Worm (Caenorhabditis elegans) whole organism, late embryonic: ENCODE measurements around the gene srn-1.

Experiments used
- C38D4.7 ChIP-seq: fragments of 200-800 bp; sonication (Bioruptor generic); optimal IDR thresholded peaks from 2 replicates; lab custom pipeline; 2018; ENCODE audit warnings: mild to moderate bottlenecking, missing genetic modification characterization, moderate library complexity, missing compliant biosample characterization
- T23F11.4 ChIP-seq: fragments of 200-800 bp; sonication (Bioruptor generic); optimal IDR thresholded peaks from 2 replicates; lab custom pipeline; 2018; ENCODE audit warnings: mild to moderate bottlenecking, missing genetic modification characterization, missing compliant biosample characterization
- Y22D7AL.16 ChIP-seq: sonication (generic microtip); optimal IDR thresholded peaks from 2 replicates; lab custom pipeline; 2016; ENCODE audit warnings: missing genetic modification characterization, missing compliant biosample characterization
- ahr-1 ChIP-seq: sonication (generic microtip); optimal IDR thresholded peaks from 2 replicates; lab custom pipeline; 2016; ENCODE audit warnings: missing genetic modification characterization, missing compliant biosample characterization
- ama-1 ChIP-seq: fragments of 150-350 bp; optimal IDR thresholded peaks from 2 replicates; lab custom pipeline; 2014
- ceh-14 ChIP-seq: sonication (generic microtip); optimal IDR thresholded peaks from 2 replicates; lab custom pipeline; 2016; ENCODE audit warnings: missing genotype, missing genetic modification characterization, missing compliant biosample characterization
- ceh-19 ChIP-seq: fragments of 200-800 bp; sonication (Bioruptor generic); optimal IDR thresholded peaks from 2 replicates; lab custom pipeline; 2018; ENCODE audit warnings: mild to moderate bottlenecking, missing genetic modification characterization, missing compliant biosample characterization
- ceh-2 ChIP-seq: sonication (generic microtip); optimal IDR thresholded peaks from 2 replicates; lab custom pipeline; 2016; ENCODE audit warnings: missing genotype, missing genetic modification characterization, missing compliant biosample characterization
- ceh-22 ChIP-seq: sonication (generic microtip); optimal IDR thresholded peaks from 2 replicates; lab custom pipeline; 2017; ENCODE audit warnings: missing biosample characterization, missing genetic modification characterization
- ceh-31 ChIP-seq: sonication (generic microtip); optimal IDR thresholded peaks from 2 replicates; lab custom pipeline; 2016; ENCODE audit warnings: missing genetic modification characterization, missing compliant biosample characterization
- ceh-34 ChIP-seq: sonication (generic microtip); optimal IDR thresholded peaks from 2 replicates; lab custom pipeline; 2016; ENCODE audit warnings: mild to moderate bottlenecking, missing genetic modification characterization, missing compliant biosample characterization
- ceh-45 ChIP-seq: fragments of 200-800 bp; sonication (Bioruptor generic); IDR thresholded peaks from 2 replicates; pipeline ENCODE4 v1.3.6; 2022; ENCODE audit warnings: missing genetic modification reagents, missing genetic modification characterization, missing compliant biosample characterization
- ceh-6 ChIP-seq: fragments of 200-800 bp; sonication (Bioruptor generic); optimal IDR thresholded peaks from 2 replicates; lab custom pipeline; 2018; ENCODE audit warnings: mild to moderate bottlenecking, missing genetic modification characterization, missing compliant biosample characterization
- ceh-9 ChIP-seq: sonication (generic microtip); optimal IDR thresholded peaks from 2 replicates; lab custom pipeline; 2016; ENCODE audit warnings: mild to moderate bottlenecking, missing genetic modification characterization, inconsistent platforms, missing compliant biosample characterization
- che-1 ChIP-seq: sonication (generic microtip); optimal IDR thresholded peaks from 2 replicates; lab custom pipeline; 2016; ENCODE audit warnings: mild to moderate bottlenecking, missing genetic modification characterization, missing compliant biosample characterization
- dve-1 ChIP-seq: sonication (generic microtip); optimal IDR thresholded peaks from 2 replicates; lab custom pipeline; 2017; ENCODE audit warnings: antibody characterized with exemption, mild to moderate bottlenecking, missing genetic modification characterization, missing compliant biosample characterization
- elt-2 ChIP-seq: sonication (generic microtip); optimal IDR thresholded peaks from 2 replicates; lab custom pipeline; 2016; ENCODE audit warnings: missing genetic modification reagents, missing genetic modification characterization, missing compliant biosample characterization
- elt-4 ChIP-seq: sonication (generic microtip); optimal IDR thresholded peaks from 2 replicates; lab custom pipeline; 2016; ENCODE audit warnings: missing genetic modification characterization, missing compliant biosample characterization
- ets-4 ChIP-seq: sonication (generic microtip); optimal IDR thresholded peaks from 2 replicates; lab custom pipeline; 2016; ENCODE audit warnings: missing genetic modification characterization, missing compliant biosample characterization
- eyg-1 ChIP-seq: sonication (generic microtip); optimal IDR thresholded peaks from 2 replicates; lab custom pipeline; 2016; ENCODE audit warnings: missing genotype, missing genetic modification characterization, missing compliant biosample characterization
- fax-1 ChIP-seq: sonication (generic microtip); optimal IDR thresholded peaks from 2 replicates; lab custom pipeline; 2016; ENCODE audit warnings: missing genotype, missing genetic modification characterization, missing compliant biosample characterization
- fkh-10 ChIP-seq: fragments of 150-350 bp; optimal IDR thresholded peaks from 2 replicates; lab custom pipeline; 2014; ENCODE audit warnings: missing biosample characterization, missing genetic modification reagents, missing genetic modification characterization
- fkh-6 ChIP-seq: sonication (generic microtip); optimal IDR thresholded peaks from 2 replicates; lab custom pipeline; 2016; ENCODE audit warnings: missing genetic modification characterization, missing compliant biosample characterization
- hlh-13 ChIP-seq: fragments of 200-800 bp; sonication (Bioruptor generic); optimal IDR thresholded peaks from 2 replicates; lab custom pipeline; 2018; ENCODE audit warnings: mild to moderate bottlenecking, missing genetic modification characterization, missing compliant biosample characterization
- hlh-15 ChIP-seq: sonication (generic microtip); optimal IDR thresholded peaks from 2 replicates; lab custom pipeline; 2016; ENCODE audit warnings: missing genetic modification characterization, missing compliant biosample characterization
- hlh-6 ChIP-seq: sonication (generic microtip); optimal IDR thresholded peaks from 2 replicates; lab custom pipeline; 2016; ENCODE audit warnings: missing genotype, missing genetic modification characterization, missing compliant biosample characterization
- hlh-8 ChIP-seq: sonication (generic microtip); optimal IDR thresholded peaks from 2 replicates; lab custom pipeline; 2016; ENCODE audit warnings: missing genotype, missing genetic modification characterization, missing compliant biosample characterization
- lin-11 ChIP-seq: fragments of 200-800 bp; sonication (Bioruptor generic); optimal IDR thresholded peaks from 2 replicates; lab custom pipeline; 2018; ENCODE audit warnings: mild to moderate bottlenecking, missing genetic modification characterization, missing compliant biosample characterization
- madf-2 ChIP-seq: sonication (generic microtip); optimal IDR thresholded peaks from 2 replicates; lab custom pipeline; 2017; ENCODE audit warnings: missing genetic modification characterization, missing compliant biosample characterization
- mec-3 ChIP-seq: sonication (generic microtip); optimal IDR thresholded peaks from 2 replicates; lab custom pipeline; 2016; ENCODE audit warnings: borderline replicate concordance, missing genetic modification characterization, missing compliant biosample characterization
- nfya-1 ChIP-seq: sonication (generic microtip); optimal IDR thresholded peaks from 2 replicates; lab custom pipeline; 2017; ENCODE audit warnings: missing genetic modification characterization, mild to moderate bottlenecking, missing compliant biosample characterization, antibody characterized with exemption, moderate library complexity
- nhr-11 ChIP-seq: fragments of 150-350 bp; optimal IDR thresholded peaks from 2 replicates; lab custom pipeline; 2014; ENCODE audit warnings: missing biosample characterization, missing genetic modification characterization
- npax-4 ChIP-seq: sonication (generic microtip); optimal IDR thresholded peaks from 2 replicates; lab custom pipeline; 2016; ENCODE audit warnings: missing genetic modification characterization, missing compliant biosample characterization
- odd-2 ChIP-seq: sonication (generic microtip); optimal IDR thresholded peaks from 2 replicates; lab custom pipeline; 2017; ENCODE audit warnings: antibody characterized with exemption, mild to moderate bottlenecking, missing genetic modification characterization, missing compliant biosample characterization
- pat-9 ChIP-seq: fragments of 200-800 bp; sonication (Bioruptor generic); optimal IDR thresholded peaks from 2 replicates; lab custom pipeline; 2018; ENCODE audit warnings: mild to moderate bottlenecking, missing genetic modification characterization, moderate library complexity, missing compliant biosample characterization
- pax-1 ChIP-seq: fragments of 150-350 bp; optimal IDR thresholded peaks from 2 replicates; lab custom pipeline; 2014; ENCODE audit warnings: missing biosample characterization, missing genetic modification characterization
- pha-2 ChIP-seq: sonication (generic microtip); optimal IDR thresholded peaks from 2 replicates; lab custom pipeline; 2017; ENCODE audit warnings: mild to moderate bottlenecking, missing genetic modification characterization, missing compliant biosample characterization
- pqm-1 ChIP-seq: sonication (generic microtip); optimal IDR thresholded peaks from 2 replicates; lab custom pipeline; 2016; ENCODE audit warnings: missing genetic modification characterization, missing compliant biosample characterization
- ref-2 ChIP-seq: sonication (generic microtip); optimal IDR thresholded peaks from 2 replicates; lab custom pipeline; 2016; ENCODE audit warnings: missing genetic modification characterization, missing compliant biosample characterization
- rnt-1 ChIP-seq: sonication (generic microtip); optimal IDR thresholded peaks from 2 replicates; lab custom pipeline; 2016; ENCODE audit warnings: missing genetic modification characterization, missing compliant biosample characterization
- sdc-2 ChIP-seq: sonication (generic microtip); optimal IDR thresholded peaks from 2 replicates; lab custom pipeline; 2016; ENCODE audit warnings: missing genotype, missing genetic modification characterization, missing compliant biosample characterization
- sox-2 ChIP-seq: fragments of 200-800 bp; sonication (Bioruptor generic); IDR thresholded peaks from 2 replicates; pipeline ENCODE4 v1.3.6; 2022; ENCODE audit warnings: missing genetic modification reagents, missing genetic modification characterization, missing compliant biosample characterization
- syd-9 ChIP-seq: sonication (generic microtip); optimal IDR thresholded peaks from 2 replicates; lab custom pipeline; 2016; ENCODE audit warnings: mild to moderate bottlenecking, missing genetic modification characterization, moderate library complexity, missing compliant biosample characterization
- tbx-2 ChIP-seq: sonication (generic microtip); optimal IDR thresholded peaks from 2 replicates; lab custom pipeline; 2016; ENCODE audit warnings: missing genetic modification characterization, missing compliant biosample characterization
- tbx-7 ChIP-seq: sonication (generic microtip); optimal IDR thresholded peaks from 2 replicates; lab custom pipeline; 2016; ENCODE audit warnings: missing genotype, missing genetic modification characterization, missing compliant biosample characterization
- unc-3 ChIP-seq, 2 experiments: fragments of 200-800 bp in 1 of 2; sonication (Bioruptor generic) in 1 of 2; sonication (generic microtip) in 1 of 2; conservative IDR thresholded peaks in 1 of 2; optimal IDR thresholded peaks in 1 of 2; 2 replicates each; pipeline versions ENCODE4 v1.3.6 to Lab custom; 2016 to 2022; ENCODE audit warnings: missing compliant biosample characterization in 2 of 2, missing genetic modification characterization in 2 of 2, missing genetic modification reagents in 1 of 2
- unc-42 ChIP-seq: sonication (generic microtip); optimal IDR thresholded peaks from 2 replicates; lab custom pipeline; 2016; ENCODE audit warnings: missing genotype, missing genetic modification characterization, missing compliant biosample characterization
- unc-55 ChIP-seq: sonication (generic microtip); optimal IDR thresholded peaks from 2 replicates; lab custom pipeline; 2017; ENCODE audit warnings: missing biosample characterization, missing genetic modification reagents, missing genetic modification characterization
- unc-86 ChIP-seq: sonication (generic microtip); optimal IDR thresholded peaks from 2 replicates; lab custom pipeline; 2016; ENCODE audit warnings: missing genetic modification characterization, missing compliant biosample characterization
- ztf-16 ChIP-seq: sonication (generic microtip); optimal IDR thresholded peaks from 2 replicates; lab custom pipeline; 2017; ENCODE audit warnings: missing genetic modification characterization, missing compliant biosample characterization

The srn-1 gene

DNA sequence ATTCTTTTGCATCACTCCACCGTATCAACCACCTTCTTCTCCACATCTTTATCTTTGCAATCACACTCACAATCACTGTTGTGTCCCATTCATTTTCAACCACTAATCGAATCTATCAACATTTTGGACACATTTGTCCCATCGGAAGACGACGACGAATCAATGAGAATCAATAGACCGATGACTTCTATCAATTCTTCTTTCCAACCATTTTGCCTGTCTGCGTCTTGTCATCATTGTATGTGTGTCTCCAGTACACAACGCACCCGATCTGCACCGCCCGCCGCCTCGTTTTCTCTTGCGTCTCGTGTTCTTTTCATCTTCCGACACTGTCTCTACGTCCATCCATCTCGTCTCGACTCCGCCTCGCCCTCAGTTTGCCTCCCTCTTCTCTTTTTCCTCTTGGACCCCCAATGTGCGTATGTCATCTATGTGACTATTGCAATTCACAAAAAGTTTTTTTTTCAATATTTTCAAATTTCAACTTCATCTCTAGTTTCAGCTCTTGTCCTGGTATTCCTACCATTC is 39.7 kb downstream of the srn-1 start, which contains the start of gene dmd-7 (continued):
- TF ChIP-seq fkh-6 (tag; lab: Kevin White, UChicago), result peak; percentile 13
- TF ChIP-seq dve-1 (tag; lab: Kevin White, UChicago), result peak; percentile 57
- TF ChIP-seq hlh-15, result no peak
- TF ChIP-seq ceh-9 (tag; lab: Kevin White, UChicago), result no peak
- TF ChIP-seq fkh-10 (GFP tag; lab: Kevin White, UChicago), result no peak
- TF ChIP-seq madf-2 (tag; lab: Kevin White, UChicago), result peak; percentile 59
- no peak for TF ChIP-seq ceh-14 (tag; lab: Kevin White, UChicago)
- TF ChIP-seq unc-55, result peak; percentile 72
- no peak for TF ChIP-seq fax-1 (tag; lab: Kevin White, UChicago)
- peak; percentile 76 for TF ChIP-seq tbx-2 (tag; lab: Kevin White, UChicago)
- peak; percentile 28 for TF ChIP-seq rnt-1 (tag; lab: Kevin White, UChicago)
- no peak for TF ChIP-seq mec-3
- TF ChIP-seq ceh-2 (tag; lab: Kevin White, UChicago), result peak; percentile 3
- no peak for TF ChIP-seq odd-2 (tag; lab: Kevin White, UChicago)
- TF ChIP-seq sox-2 (GFP tag; lab: Robert Waterston, UW), result no peak
- TF ChIP-seq hlh-13 (GFP tag; lab: Kevin White, UChicago), result no peak
- TF ChIP-seq eyg-1 (tag; lab: Kevin White, UChicago), result no peak
- TF ChIP-seq pax-1, result no peak
- no peak for TF ChIP-seq ceh-6
- no peak for TF ChIP-seq C38D4.7 (GFP tag; lab: Kevin White, UChicago)
- TF ChIP-seq ceh-45, result no peak
- no peak for TF ChIP-seq T23F11.4 (GFP tag; lab: Kevin White, UChicago)
- TF ChIP-seq ets-4 (tag; lab: Kevin White, UChicago), result no peak
- TF ChIP-seq ceh-19 (GFP tag; lab: Kevin White, UChicago), result no peak
- peak; percentile 70 for TF ChIP-seq ref-2
- no peak for TF ChIP-seq ama-1 (lab: Kevin White, UChicago)
- no peak for TF ChIP-seq ztf-16 (tag; lab: Kevin White, UChicago)
- peak; percentile 50 for TF ChIP-seq elt-2
- no peak for TF ChIP-seq Y22D7AL.16 (tag; lab: Kevin White, UChicago)
- TF ChIP-seq pqm-1 (tag; lab: Kevin White, UChicago), result peak; percentile 26
- TF ChIP-seq tbx-7 (tag; lab: Kevin White, UChicago), result no peak
- peak; percentile 49 for TF ChIP-seq ceh-34 (tag; lab: Kevin White, UChicago)
- TF ChIP-seq lin-11 (tag; lab: Kevin White, UChicago), result no peak
- TF ChIP-seq ahr-1 (tag; lab: Kevin White, UChicago), result no peak
- TF ChIP-seq sdc-2, result peak; percentile 40
- TF ChIP-seq npax-4, result no peak
- no peak for TF ChIP-seq nhr-11 (tag; lab: Kevin White, UChicago)
- no peak for TF ChIP-seq che-1 (tag; lab: Kevin White, UChicago)
- TF ChIP-seq ceh-31 (tag; lab: Kevin White, UChicago), result peak; percentile 64
- peak; percentile 38 for TF ChIP-seq hlh-6 (tag; lab: Kevin White, UChicago)
- TF ChIP-seq pha-2 (tag; lab: Kevin White, UChicago), result no peak
- peak; percentile 38 for TF ChIP-seq unc-42 (tag; lab: Kevin White, UChicago)
- TF ChIP-seq unc-3 (GFP tag; conservative IDR thresholded peaks at IDR 0.05; lab: Robert Waterston, UW), result no peak
- no peak for TF ChIP-seq unc-3 (tag; optimal IDR thresholded peaks at IDR 0.05; lab: Kevin White, UChicago)
- no peak for TF ChIP-seq elt-4 (tag; lab: Kevin White, UChicago)
- no peak for TF ChIP-seq syd-9 (tag; lab: Kevin White, UChicago)
- no peak for TF ChIP-seq hlh-8
- TF ChIP-seq pat-9 (tag; lab: Kevin White, UChicago), result no peak
- TF ChIP-seq unc-86 (tag; lab: Kevin White, UChicago), result no peak
- TF ChIP-seq ceh-22 (tag; lab: Kevin White, UChicago), result no peak
- TF ChIP-seq nfya-1 (tag; lab: Kevin White, UChicago), result peak; percentile 63
- TF ChIP-seq, all 69 proteins: peak for 20
